Worm (Caenorhabditis elegans) whole organism, L4 larva: ENCODE data around the gene lgc-48.

Experiments
- D1046.2 ChIP-seq: fragments of 200-800 bp; sonication (Bioruptor generic); IDR thresholded peaks from 2 replicates; pipeline ENCODE4 v1.3.6; 2022; ENCODE audit warnings: missing genetic modification characterization, missing compliant biosample characterization
- F26F4.8 ChIP-seq: fragments of 200-800 bp; sonication (Bioruptor generic); conservative IDR thresholded peaks from 2 replicates; pipeline ENCODE4 v1.3.6; 2022; ENCODE audit warnings: missing genetic modification characterization, missing compliant biosample characterization
- F37D6.2 ChIP-seq: sonication (generic microtip); optimal IDR thresholded peaks from 2 replicates; lab custom pipeline; 2016; ENCODE audit warnings: mild to moderate bottlenecking, missing genetic modification characterization, missing compliant biosample characterization
- Y48G9A.11 ChIP-seq: fragments of 200-800 bp; sonication (Bioruptor generic); IDR thresholded peaks from 2 replicates; pipeline ENCODE4 v1.3.6; 2022; ENCODE audit warnings: missing genetic modification reagents, missing genetic modification characterization, missing compliant biosample characterization
- Y75B8A.6 ChIP-seq: fragments of 200-800 bp; sonication (Bioruptor generic); IDR thresholded peaks from 2 replicates; pipeline ENCODE4 v1.3.6; 2022; ENCODE audit warnings: missing genetic modification reagents, missing genetic modification characterization, missing compliant biosample characterization
- arid-1 ChIP-seq: fragments of 200-800 bp; sonication (Bioruptor generic); conservative IDR thresholded peaks from 2 replicates; pipeline ENCODE4 v1.3.6; 2022; ENCODE audit warnings: missing genetic modification reagents, missing genetic modification characterization, missing compliant biosample characterization
- attf-4 ChIP-seq: sonication (generic microtip); optimal IDR thresholded peaks from 3 replicates; lab custom pipeline; 2017; ENCODE audit warnings: missing biosample characterization, missing genetic modification characterization
- ceh-62 ChIP-seq: sonication (generic microtip); optimal IDR thresholded peaks from 2 replicates; lab custom pipeline; 2017; ENCODE audit warnings: missing biosample characterization, missing genetic modification characterization
- ces-1 ChIP-seq: fragments of 150-350 bp; sonication (generic microtip); optimal IDR thresholded peaks from 4 replicates; lab custom pipeline; 2014; ENCODE audit warnings: missing biosample characterization, missing genetic modification reagents, missing genetic modification characterization
- cey-2 ChIP-seq: sonication (generic microtip); optimal IDR thresholded peaks from 3 replicates; lab custom pipeline; 2017; ENCODE audit warnings: missing genetic modification characterization, mild to moderate bottlenecking, missing compliant biosample characterization, antibody characterized with exemption, borderline replicate concordance; ENCODE audit not compliant: insufficient read depth
- daf-16 ChIP-seq, 3 experiments: sonication (generic microtip); optimal IDR thresholded peaks; 2 replicates each; lab custom pipeline; 2016 to 2017; ENCODE audit warnings: missing genetic modification characterization in 3 of 3, missing genetic modification reagents in 3 of 3, mild to moderate bottlenecking in 2 of 3, missing compliant biosample characterization in 2 of 3, missing biosample characterization in 1 of 3, moderate library complexity in 1 of 3
- dmd-6 ChIP-seq: fragments of 200-800 bp; sonication (Bioruptor generic); IDR thresholded peaks from 2 replicates; pipeline ENCODE4 v1.3.6; 2022; ENCODE audit warnings: missing genetic modification reagents, missing genetic modification characterization, missing compliant biosample characterization
- dmd-8 ChIP-seq: fragments of 200-800 bp; sonication (Bioruptor generic); IDR thresholded peaks from 2 replicates; pipeline ENCODE4 v1.3.6; 2022; ENCODE audit warnings: missing genetic modification characterization, missing compliant biosample characterization
- dpl-1 ChIP-seq: fragments of 150-350 bp; optimal IDR thresholded peaks from 2 replicates; lab custom pipeline; 2014; ENCODE audit warnings: missing biosample characterization, missing genetic modification reagents, missing genetic modification characterization
- duxl-1 ChIP-seq: sonication (generic microtip); optimal IDR thresholded peaks from 2 replicates; lab custom pipeline; 2016; ENCODE audit warnings: mild to moderate bottlenecking, missing genetic modification characterization, moderate library complexity, missing compliant biosample characterization; ENCODE audit not compliant: poor library complexity
- fos-1 ChIP-seq: fragments of 150-350 bp; optimal IDR thresholded peaks from 2 replicates; lab custom pipeline; 2014; ENCODE audit warnings: missing biosample characterization, missing genetic modification characterization
- hlh-11 ChIP-seq: fragments of 200-800 bp; sonication (Bioruptor generic); optimal IDR thresholded peaks from 2 replicates; lab custom pipeline; 2018; ENCODE audit warnings: mild to moderate bottlenecking, missing genetic modification characterization, missing compliant biosample characterization
- hmg-1.1 ChIP-seq: fragments of 200-800 bp; sonication (Bioruptor generic); IDR thresholded peaks from 2 replicates; pipeline ENCODE4 v1.3.6; 2022; ENCODE audit warnings: missing genetic modification reagents, missing genetic modification characterization, missing compliant biosample characterization
- jun-1 ChIP-seq: fragments of 150-350 bp; optimal IDR thresholded peaks from 2 replicates; lab custom pipeline; 2014; ENCODE audit warnings: missing biosample characterization, missing genetic modification reagents, missing genetic modification characterization
- lsy-2 ChIP-seq, 2 experiments: fragments of 150-350 bp in 1 of 2; sonication (generic microtip) in 1 of 2; optimal IDR thresholded peaks; 2 replicates each; lab custom pipeline; 2014 to 2017; ENCODE audit warnings: missing biosample characterization in 2 of 2, missing genetic modification characterization in 2 of 2
- mdl-1 ChIP-seq, 2 experiments: fragments of 150-350 bp in 1 of 2; sonication (generic microtip) in 1 of 2; optimal IDR thresholded peaks; 2 replicates each; lab custom pipeline; 2014 to 2017; ENCODE audit warnings: missing biosample characterization in 2 of 2, missing genetic modification characterization in 2 of 2
- mxl-3 ChIP-seq: fragments of 200-800 bp; sonication (Bioruptor generic); optimal IDR thresholded peaks from 2 replicates; lab custom pipeline; 2018; ENCODE audit warnings: mild to moderate bottlenecking, missing genetic modification characterization, missing compliant biosample characterization
- nhr-25 ChIP-seq: sonication (generic microtip); optimal IDR thresholded peaks from 2 replicates; lab custom pipeline; 2017; ENCODE audit warnings: missing genetic modification characterization, mild to moderate bottlenecking, missing compliant biosample characterization, antibody characterized with exemption, moderate library complexity, borderline replicate concordance; ENCODE audit not compliant: insufficient read depth
- nhr-28 ChIP-seq: fragments of 150-350 bp; optimal IDR thresholded peaks from 2 replicates; lab custom pipeline; 2014; ENCODE audit warnings: missing biosample characterization, missing genetic modification characterization
- nhr-77 ChIP-seq: fragments of 150-350 bp; optimal IDR thresholded peaks from 2 replicates; lab custom pipeline; 2014; ENCODE audit warnings: missing biosample characterization, missing genetic modification characterization
- pha-4 ChIP-seq, 2 experiments: fragments of 150-350 bp in 1 of 2; fragments of 200-800 bp in 1 of 2; sonication (Bioruptor generic) in 1 of 2; IDR thresholded peaks in 1 of 2; optimal IDR thresholded peaks in 1 of 2; 2 replicates each; pipeline versions ENCODE4 v1.3.6 to Lab custom; 2014 to 2022; ENCODE audit warnings: missing genetic modification characterization in 2 of 2, missing genetic modification reagents in 2 of 2, missing biosample characterization in 1 of 2, missing compliant biosample characterization in 1 of 2
- set-16 ChIP-seq: fragments of 200-800 bp; sonication (Bioruptor generic); IDR thresholded peaks from 2 replicates; pipeline ENCODE4 v1.3.6; 2022; ENCODE audit warnings: missing genetic modification reagents, missing genetic modification characterization, missing compliant biosample characterization
- spr-3 ChIP-seq: fragments of 200-800 bp; sonication (Bioruptor generic); optimal IDR thresholded peaks from 2 replicates; lab custom pipeline; 2018; ENCODE audit warnings: mild to moderate bottlenecking, missing genetic modification characterization, missing compliant biosample characterization
- unc-39 ChIP-seq: sonication (generic microtip); optimal IDR thresholded peaks from 2 replicates; lab custom pipeline; 2017; ENCODE audit warnings: missing biosample characterization, missing genetic modification characterization
- unc-62 ChIP-seq, 3 experiments: fragments of 150-350 bp in 1 of 3; sonication (generic microtip); optimal IDR thresholded peaks in 2 of 3; peaks in 1 of 3; 1 replicate in 1 of 3; 2 replicates in 2 of 3; lab custom pipeline; 2014 to 2017; ENCODE audit warnings: missing biosample characterization in 3 of 3, missing genetic modification characterization in 3 of 3, missing genetic modification reagents in 3 of 3, missing genotype in 1 of 3
- zfp-3 ChIP-seq: fragments of 200-800 bp; sonication (Bioruptor generic); conservative IDR thresholded peaks from 2 replicates; pipeline ENCODE4 v1.3.6; 2022; ENCODE audit warnings: missing genetic modification reagents, missing genetic modification characterization, missing compliant biosample characterization
- ztf-7 ChIP-seq: fragments of 150-350 bp; optimal IDR thresholded peaks from 2 replicates; lab custom pipeline; 2014; ENCODE audit warnings: missing biosample characterization, missing genetic modification characterization

lgc-48 gene

DNA sequence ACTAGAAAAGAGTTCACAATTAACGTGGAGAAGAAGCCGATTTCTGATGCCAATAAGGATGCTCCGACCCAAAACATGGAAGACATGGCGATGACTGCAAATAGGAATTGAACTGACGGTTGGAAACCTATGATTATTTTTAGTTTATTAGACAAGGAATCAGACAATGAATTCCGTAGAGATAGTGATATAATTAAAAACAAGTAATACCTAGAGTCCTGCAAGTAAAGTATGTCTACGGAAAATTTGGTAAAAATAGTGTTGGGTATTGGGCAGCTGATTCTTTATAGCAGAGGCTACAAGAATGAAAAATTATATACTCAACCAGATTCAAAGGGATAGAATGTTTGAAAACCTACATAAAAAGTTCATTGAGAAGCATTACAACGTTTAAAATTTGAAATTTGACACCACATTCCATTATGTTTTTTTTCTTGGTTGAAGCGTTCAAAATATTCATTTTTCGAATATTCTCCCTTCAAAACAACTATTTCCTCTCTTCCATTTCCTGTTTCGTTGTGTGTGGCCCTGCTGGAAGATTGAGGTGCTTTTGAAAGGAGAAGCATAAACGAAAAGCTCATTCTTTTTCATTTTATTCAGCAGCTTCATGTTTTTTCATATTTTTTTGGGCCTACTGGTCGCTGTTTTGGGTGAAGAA, at the start of gene lgc-48, which contains the start of gene str-4:
TSS of gene lgc-48 (plus strand) at position 608 of the 658 bp plus-strand sequence.
TSS of gene str-4 (minus strand) at position 101 of the 658 bp plus-strand sequence.
- TF ChIP-seq ceh-62 (tag; lab: Kevin White, UChicago) (no peak), nhr-25 (tag; lab: Kevin White, UChicago) (no peak), unc-39 (tag; lab: Kevin White, UChicago) (no peak), spr-3 (no peak), Y48G9A.11 (no peak), unc-62 (GFP tag; optimal IDR thresholded peaks at IDR 0.05 in 1 of 2; lab: Kevin White, UChicago) (peak in 1 of 2 experiments; percentile 11), unc-62 (tag; optimal IDR thresholded peaks at IDR 0.05; lab: Kevin White, UChicago) (no peak)
- TF ChIP-seq, all 104 proteins: peak for 1

DNA sequence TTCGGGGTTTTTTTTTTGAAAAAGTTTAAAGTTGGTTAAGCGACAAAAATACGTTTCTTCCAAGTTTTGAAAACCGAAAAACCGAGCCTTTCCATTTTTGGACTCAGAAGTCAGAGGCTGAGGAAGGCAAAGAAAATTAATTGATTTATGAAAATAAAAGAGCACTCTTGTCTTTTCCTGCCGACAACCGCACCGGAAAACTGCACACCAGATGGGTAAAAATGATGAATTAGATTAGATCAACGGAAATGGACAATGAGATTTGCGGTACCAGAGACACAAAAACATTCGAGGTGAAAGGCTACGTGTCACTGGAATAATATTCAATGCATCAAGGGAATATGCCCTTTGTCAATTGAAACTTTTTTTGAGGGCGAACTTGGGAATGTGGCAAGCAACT, 45.5 kb upstream of the lgc-48 start:
- no peak for TF ChIP-seq fos-1
- no peak for TF ChIP-seq nhr-28
- TF ChIP-seq arid-1, result no peak
- no peak for TF ChIP-seq mxl-3
- TF ChIP-seq F37D6.2 (tag; lab: Kevin White, UChicago), result no peak
- no peak for TF ChIP-seq Y75B8A.6 (GFP tag; lab: Robert Waterston, UW)
- TF ChIP-seq dmd-6 (GFP tag; lab: Robert Waterston, UW), result no peak
- TF ChIP-seq lsy-2 (tag; optimal IDR thresholded peaks at IDR 0.05; lab: Kevin White, UChicago), result no peak
- no peak for TF ChIP-seq F26F4.8
- TF ChIP-seq dpl-1, result no peak
- TF ChIP-seq dmd-8 (GFP tag; lab: Robert Waterston, UW), result no peak
- TF ChIP-seq, all 104 proteins: peak for 0

DNA sequence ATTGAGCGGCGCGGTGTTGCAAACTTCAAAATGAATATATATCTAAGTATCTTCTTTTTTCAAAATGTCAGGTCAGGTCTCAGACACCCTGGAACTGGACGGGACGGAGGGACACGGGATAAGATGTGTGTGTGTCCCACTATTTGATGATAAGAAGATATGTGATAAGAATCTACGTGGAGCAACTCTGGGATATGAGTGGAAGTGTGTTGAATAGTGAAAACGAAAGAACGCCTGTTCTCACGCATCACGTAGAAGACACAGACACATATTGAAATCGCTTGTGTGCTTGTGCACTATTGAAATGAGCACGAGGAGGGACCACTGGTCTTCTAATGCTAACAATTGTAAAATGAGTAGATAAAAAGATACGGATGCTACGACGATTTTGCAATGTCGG, 44.2 kb upstream of the lgc-48 start, which contains the start of gene uig-1:
TSS of gene uig-1 (minus strand) at position 120 of the 400 bp plus-strand sequence.
- TF ChIP-seq unc-62 (GFP tag; optimal IDR thresholded peaks at IDR 0.05 in 1 of 2; lab: Kevin White, UChicago) (peak in 1 of 2 experiments; percentile 63), unc-62 (tag; optimal IDR thresholded peaks at IDR 0.05; lab: Kevin White, UChicago) (no peak), zfp-3 (GFP tag; lab: Robert Waterston, UW) (no peak)

DNA sequence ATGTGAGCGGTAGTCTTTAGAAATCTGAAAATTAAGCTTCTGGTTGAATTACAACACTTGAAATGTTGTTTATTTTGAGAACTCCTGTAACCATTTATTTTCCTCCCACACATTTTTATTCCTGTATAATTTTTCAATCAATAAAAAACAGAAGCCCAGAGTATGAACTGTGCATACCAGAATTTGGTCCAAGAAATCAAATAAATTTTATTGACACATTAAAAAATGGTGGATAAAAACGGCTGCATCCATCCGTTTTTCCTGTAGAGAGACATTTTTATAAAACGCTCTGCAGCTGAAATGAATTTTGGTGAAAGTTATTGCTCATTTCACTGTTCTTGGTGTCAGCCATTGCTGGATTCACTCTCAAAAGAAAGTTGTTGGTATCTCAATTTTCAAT, 42.8 kb upstream of the lgc-48 start, which contains the start of gene C26E1.1:
TSS of gene C26E1.1 (plus strand) at position 301 of the 400 bp plus-strand sequence.
- TF ChIP-seq ztf-7 (tag; lab: Kevin White, UChicago), result no peak
- TF ChIP-seq set-16 (GFP tag; lab: Robert Waterston, UW), result no peak
- TF ChIP-seq pha-4 (GFP tag; IDR thresholded peaks at IDR 0.05; lab: Robert Waterston, UW), result no peak
- no peak for TF ChIP-seq pha-4 (tag; optimal IDR thresholded peaks at IDR 0.05; lab: Kevin White, UChicago)
- no peak for TF ChIP-seq nhr-77 (tag; lab: Kevin White, UChicago)
- no peak for TF ChIP-seq unc-39 (tag; lab: Kevin White, UChicago)
- no peak for TF ChIP-seq hmg-1.1
- no peak for TF ChIP-seq cey-2 (tag; lab: Kevin White, UChicago)
- no peak for TF ChIP-seq ces-1 (GFP tag; lab: Kevin White, UChicago)
- TF ChIP-seq jun-1 (tag; lab: Kevin White, UChicago), result no peak
- no peak for TF ChIP-seq attf-4 (tag; lab: Kevin White, UChicago)
- no peak for TF ChIP-seq duxl-1
- no peak for TF ChIP-seq mdl-1 (tag; optimal IDR thresholded peaks at IDR 0.05; lab: Kevin White, UChicago)
- TF ChIP-seq D1046.2, result no peak

DNA sequence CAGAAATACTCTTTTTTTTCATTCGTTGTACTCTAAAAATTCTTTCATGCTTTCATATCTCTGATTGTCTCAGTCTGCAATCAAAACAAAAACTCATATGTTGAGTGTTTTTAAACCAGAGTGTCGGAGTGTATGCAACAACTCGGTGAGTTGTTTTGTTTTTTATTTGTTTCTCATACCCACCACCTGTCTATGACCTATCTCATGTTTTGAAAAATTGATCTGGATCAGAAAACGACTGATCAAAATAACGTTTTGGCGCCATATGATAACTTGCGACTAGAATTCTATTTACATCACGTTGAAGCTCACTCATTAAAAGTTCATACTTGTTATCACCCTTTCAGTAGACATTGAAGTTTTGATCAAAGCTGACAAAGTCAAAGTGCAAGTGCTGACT, 41.3 kb upstream of the lgc-48 start:
- peak in 1 of 2 experiments; percentile 93 for TF ChIP-seq daf-16 (GFP tag; optimal IDR thresholded peaks at IDR 0.05; lab: Kevin White, UChicago)
- no peak for TF ChIP-seq daf-16 (tag; optimal IDR thresholded peaks at IDR 0.05; lab: Kevin White, UChicago)
- no peak for TF ChIP-seq hlh-11 (tag; lab: Kevin White, UChicago)
- peak in 1 of 2 experiments; percentile 83 for TF ChIP-seq unc-62 (GFP tag; optimal IDR thresholded peaks at IDR 0.05 in 1 of 2; lab: Kevin White, UChicago)
- TF ChIP-seq unc-62 (tag; optimal IDR thresholded peaks at IDR 0.05; lab: Kevin White, UChicago), result no peak
